Fruit fly (Drosophila melanogaster) whole organism, prepupa: Measurements from ENCODE around the gene CG32971.

Experiments used
- Blimp-1 ChIP-seq: fragments of 200-800 bp; sonication (Bioruptor generic); optimal IDR thresholded peaks from 3 replicates; lab custom pipeline; 2017; ENCODE audit warnings: missing biosample characterization, missing genetic modification characterization, mild to moderate bottlenecking, moderate library complexity, missing genetic modification reagents
- CG10631 ChIP-seq: fragments of 200-800 bp; sonication (Bioruptor generic); optimal IDR thresholded peaks from 2 replicates; lab custom pipeline; 2016; ENCODE audit warnings: missing biosample characterization, missing genetic modification characterization
- CG11762 ChIP-seq: fragments of 200-800 bp; sonication (Bioruptor generic); optimal IDR thresholded peaks from 3 replicates; lab custom pipeline; 2016; ENCODE audit warnings: missing biosample characterization, missing genetic modification characterization; ENCODE audit not compliant: insufficient read depth
- CG11902 ChIP-seq: fragments of 200-800 bp; sonication (Bioruptor generic); optimal IDR thresholded peaks from 3 replicates; lab custom pipeline; 2016; ENCODE audit warnings: missing biosample characterization, missing genetic modification characterization
- CG1621 ChIP-seq: fragments of 200-800 bp; sonication (Bioruptor generic); optimal IDR thresholded peaks from 3 replicates; lab custom pipeline; 2018; ENCODE audit warnings: missing biosample characterization, mild to moderate bottlenecking, missing genetic modification characterization
- CG16779 ChIP-seq: fragments of 200-800 bp; sonication (Bioruptor generic); optimal IDR thresholded peaks from 3 replicates; lab custom pipeline; 2017; ENCODE audit warnings: missing biosample characterization, mild to moderate bottlenecking, missing genetic modification characterization
- CG3032 ChIP-seq: fragments of 200-800 bp; optimal IDR thresholded peaks from 2 replicates; lab custom pipeline; 2019; ENCODE audit warnings: missing biosample characterization, mild to moderate bottlenecking, missing genetic modification characterization, moderate library complexity
- CG31627 ChIP-seq: fragments of 200-800 bp; sonication (Bioruptor generic); optimal IDR thresholded peaks from 3 replicates; lab custom pipeline; 2016; ENCODE audit warnings: missing biosample characterization, missing genetic modification characterization
- CG34406 ChIP-seq: fragments of 200-800 bp; sonication (Bioruptor generic); optimal IDR thresholded peaks from 3 replicates; lab custom pipeline; 2016; ENCODE audit warnings: missing biosample characterization, missing genetic modification characterization
- CG3919 ChIP-seq: fragments of 200-800 bp; sonication (Bioruptor generic); optimal IDR thresholded peaks from 3 replicates; lab custom pipeline; 2016; ENCODE audit warnings: missing biosample characterization, missing genetic modification characterization
- CG6163 ChIP-seq: fragments of 200-800 bp; sonication (Bioruptor generic); IDR thresholded peaks from 3 replicates; pipeline ENCODE4 v1.3.6; 2022; ENCODE audit warnings: missing biosample characterization, missing genetic modification characterization
- CG6276 ChIP-seq: fragments of 200-800 bp; sonication (Bioruptor generic); optimal IDR thresholded peaks from 2 replicates; lab custom pipeline; 2017; ENCODE audit warnings: missing biosample characterization, mild to moderate bottlenecking, missing genetic modification characterization
- CG6792 ChIP-seq: fragments of 200-800 bp; sonication (Bioruptor generic); optimal IDR thresholded peaks from 3 replicates; lab custom pipeline; 2016; ENCODE audit warnings: missing biosample characterization, missing genetic modification characterization
- CG6808 ChIP-seq: fragments of 200-800 bp; sonication (Bioruptor generic); optimal IDR thresholded peaks from 3 replicates; lab custom pipeline; 2017; ENCODE audit warnings: missing biosample characterization, missing genetic modification characterization, mild to moderate bottlenecking, moderate library complexity, missing genetic modification reagents
- CG6854 ChIP-seq: fragments of 200-800 bp; sonication (Bioruptor generic); optimal IDR thresholded peaks from 2 replicates; lab custom pipeline; 2017; ENCODE audit warnings: missing biosample characterization, mild to moderate bottlenecking, missing genetic modification characterization
- CG7368 ChIP-seq: fragments of 200-800 bp; sonication (Bioruptor generic); optimal IDR thresholded peaks from 3 replicates; lab custom pipeline; 2016; ENCODE audit warnings: missing biosample characterization, missing genetic modification characterization
- CG8119 ChIP-seq: fragments of 200-800 bp; sonication (Bioruptor generic); IDR thresholded peaks from 3 replicates; pipeline ENCODE4 v1.3.6; 2022; ENCODE audit warnings: missing biosample characterization, missing genetic modification characterization
- CG8319 ChIP-seq: fragments of 200-800 bp; sonication (Bioruptor generic); optimal IDR thresholded peaks from 3 replicates; lab custom pipeline; 2016; ENCODE audit warnings: missing biosample characterization, missing genetic modification characterization
- CG8632 ChIP-seq: fragments of 200-800 bp; sonication (Bioruptor generic); optimal IDR thresholded peaks from 3 replicates; lab custom pipeline; 2016; ENCODE audit warnings: missing biosample characterization, missing genetic modification characterization
- CG9139 ChIP-seq: fragments of 200-800 bp; sonication (Bioruptor generic); optimal IDR thresholded peaks from 3 replicates; lab custom pipeline; 2017; ENCODE audit warnings: missing biosample characterization, mild to moderate bottlenecking, missing genetic modification characterization
- Eip78C ChIP-seq: fragments of 200-800 bp; sonication (Bioruptor generic); peaks from one replicate; lab custom pipeline; 2016; ENCODE audit warnings: missing biosample characterization, missing genetic modification characterization
- Eip93F ChIP-seq: fragments of 200-800 bp; sonication (Bioruptor generic); optimal IDR thresholded peaks from 2 replicates; lab custom pipeline; 2016; ENCODE audit warnings: missing biosample characterization, mild to moderate bottlenecking, missing genetic modification characterization
- Ets21C ChIP-seq: fragments of 200-800 bp; sonication (Bioruptor generic); optimal IDR thresholded peaks from 3 replicates; lab custom pipeline; 2016; ENCODE audit warnings: missing biosample characterization, missing genetic modification characterization
- Ets96B ChIP-seq: fragments of 200-800 bp; optimal IDR thresholded peaks from 2 replicates; lab custom pipeline; 2019; ENCODE audit warnings: missing biosample characterization, mild to moderate bottlenecking, missing genetic modification characterization, moderate library complexity
- Hr38 ChIP-seq: sonication (Bioruptor generic); optimal IDR thresholded peaks from 2 replicates; lab custom pipeline; 2016; ENCODE audit warnings: missing biosample characterization, missing genetic modification characterization
- Lpt ChIP-seq: fragments of 200-800 bp; sonication (Bioruptor generic); optimal IDR thresholded peaks from 3 replicates; lab custom pipeline; 2016; ENCODE audit warnings: missing biosample characterization, missing genetic modification characterization
- Met ChIP-seq: fragments of 200-800 bp; sonication (Bioruptor generic); optimal IDR thresholded peaks from 3 replicates; lab custom pipeline; 2016; ENCODE audit warnings: missing biosample characterization, missing genetic modification characterization
- OdsH ChIP-seq: fragments of 200-800 bp; sonication (Bioruptor generic); optimal IDR thresholded peaks from 3 replicates; lab custom pipeline; 2016; ENCODE audit warnings: missing biosample characterization, missing genetic modification characterization
- Smox ChIP-seq: fragments of 200-800 bp; sonication (Bioruptor generic); optimal IDR thresholded peaks from 3 replicates; lab custom pipeline; 2016; ENCODE audit warnings: missing biosample characterization, missing genetic modification characterization
- Sox102F ChIP-seq: fragments of 200-800 bp; sonication (Bioruptor generic); optimal IDR thresholded peaks from 2 replicates; lab custom pipeline; 2016; ENCODE audit warnings: missing biosample characterization, mild to moderate bottlenecking, missing genetic modification characterization
- Sox14 ChIP-seq: fragments of 200-800 bp; sonication (Bioruptor generic); optimal IDR thresholded peaks from 3 replicates; lab custom pipeline; 2016; ENCODE audit warnings: missing biosample characterization, missing genetic modification characterization
- achi ChIP-seq: fragments of 200-800 bp; sonication (Bioruptor generic); optimal IDR thresholded peaks from 3 replicates; lab custom pipeline; 2016; ENCODE audit warnings: missing biosample characterization, missing genetic modification characterization
- acj6 ChIP-seq: fragments of 200-800 bp; sonication (Bioruptor generic); optimal IDR thresholded peaks from 3 replicates; lab custom pipeline; 2016; ENCODE audit warnings: missing biosample characterization, missing genetic modification characterization
- dsx ChIP-seq: fragments of 200-800 bp; optimal IDR thresholded peaks from 3 replicates; lab custom pipeline; 2019; ENCODE audit warnings: missing biosample characterization, mild to moderate bottlenecking, missing genetic modification characterization, moderate library complexity; ENCODE audit not compliant: poor library complexity, severe bottlenecking
- esn ChIP-seq: fragments of 200-800 bp; sonication (Bioruptor generic); optimal IDR thresholded peaks from 2 replicates; lab custom pipeline; 2016; ENCODE audit warnings: missing biosample characterization, mild to moderate bottlenecking, missing genetic modification characterization, moderate library complexity
- net ChIP-seq: fragments of 200-800 bp; sonication (Bioruptor generic); optimal IDR thresholded peaks from 3 replicates; lab custom pipeline; 2016; ENCODE audit warnings: missing biosample characterization, missing genetic modification characterization
- pdm3 ChIP-seq: fragments of 200-800 bp; sonication (Bioruptor generic); optimal IDR thresholded peaks from 3 replicates; lab custom pipeline; 2016; ENCODE audit warnings: missing biosample characterization, missing genetic modification characterization
- svp ChIP-seq: fragments of 200-800 bp; sonication (Bioruptor generic); peaks from one replicate; lab custom pipeline; 2016; ENCODE audit warnings: missing biosample characterization, missing genetic modification characterization
- topi ChIP-seq: fragments of 200-800 bp; sonication (Bioruptor generic); optimal IDR thresholded peaks from 3 replicates; lab custom pipeline; 2016; ENCODE audit warnings: missing biosample characterization, missing genetic modification characterization

CG32971 gene

DNA sequence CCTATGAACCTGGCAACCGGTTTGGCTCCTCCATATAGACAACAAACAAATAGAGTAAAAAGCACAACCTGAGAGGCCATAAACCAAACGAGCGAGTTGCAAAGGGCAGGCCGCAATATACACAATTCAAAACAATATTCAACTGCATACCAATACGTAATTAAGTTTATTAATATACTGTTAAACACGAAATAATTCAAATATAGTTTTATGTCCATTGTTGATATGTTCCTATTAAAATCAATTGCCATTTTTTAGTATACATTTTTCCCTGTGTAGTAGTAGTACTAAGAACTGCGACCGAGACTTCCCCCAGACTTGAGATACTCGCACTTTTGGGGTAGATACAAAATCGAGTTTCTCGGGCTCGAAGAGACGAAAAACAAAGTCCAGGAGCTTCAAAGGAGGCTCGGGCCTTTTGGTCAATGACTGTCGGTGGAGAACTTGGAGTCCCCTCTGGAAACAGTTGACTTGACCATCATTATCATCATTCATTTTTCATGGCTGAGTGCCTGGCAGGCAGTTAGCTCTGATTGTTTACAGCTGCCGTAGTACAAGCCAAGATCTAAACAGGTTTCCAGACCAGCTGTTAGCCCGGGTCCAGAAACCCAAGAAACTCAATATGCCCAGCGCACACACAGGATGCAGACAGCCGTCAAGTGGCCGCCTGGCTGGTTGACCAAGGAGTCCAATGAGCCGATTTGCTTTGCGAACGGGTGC lies 48.5 kb upstream of the CG32971 start (continued):
- TF ChIP-seq CG6792 (GFP tag; lab: Kevin White, UChicago): peak; percentile 86
- peak; percentile 84 for TF ChIP-seq Sox102F (GFP tag; lab: Kevin White, UChicago)
- TF ChIP-seq Blimp-1 (GFP tag; lab: Kevin White, UChicago): peak; percentile 28
- TF ChIP-seq CG6276: peak; percentile 48
- TF ChIP-seq Ets96B (tag; lab: Kevin White, UChicago): peak; percentile 97
- peak; percentile 83 for TF ChIP-seq net (GFP tag; lab: Kevin White, UChicago)
- TF ChIP-seq esn (GFP tag; lab: Kevin White, UChicago): peak; percentile 88
- peak; percentile 91 for TF ChIP-seq CG1621
- TF ChIP-seq acj6 (GFP tag; lab: Kevin White, UChicago): peak; percentile 88
- TF ChIP-seq Eip93F (GFP tag; lab: Kevin White, UChicago): peak; percentile 63
- TF ChIP-seq dsx: peak; percentile 96
- peak; percentile 64 for TF ChIP-seq CG16779 (tag; lab: Kevin White, UChicago)
- peak; percentile 84 for TF ChIP-seq CG34406 (GFP tag; lab: Kevin White, UChicago)
- TF ChIP-seq Hr38 (GFP tag; lab: Kevin White, UChicago): no peak
- TF ChIP-seq CG3032 (tag; lab: Kevin White, UChicago): peak; percentile 96
- peak; percentile 80 for TF ChIP-seq OdsH (GFP tag; lab: Kevin White, UChicago)
- peak; percentile 88 for TF ChIP-seq CG9139 (GFP tag; lab: Kevin White, UChicago)

DNA sequence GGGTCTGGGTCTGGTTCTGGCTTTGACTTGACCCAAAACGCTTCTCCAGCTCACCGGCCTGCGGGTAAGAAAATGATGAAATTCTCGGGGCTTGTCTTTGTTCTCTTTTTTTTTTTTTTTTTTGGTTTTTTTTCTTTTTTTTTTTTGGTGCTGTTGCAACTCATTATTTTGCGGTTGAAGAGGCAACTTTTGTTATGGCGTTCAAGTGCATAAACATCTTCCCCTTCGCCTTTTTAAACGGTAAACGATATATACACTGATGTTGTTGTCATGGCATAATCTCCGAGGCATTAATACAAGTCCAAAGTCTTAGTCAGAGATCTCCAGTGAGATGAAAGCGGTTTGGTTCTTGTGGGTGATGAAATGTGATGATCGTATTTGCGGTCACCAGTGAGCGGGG lies 47.9 kb upstream of the CG32971 start:
- no peak for TF ChIP-seq CG11902 (GFP tag; lab: Kevin White, UChicago)
- peak; percentile 58 for TF ChIP-seq Sox102F (GFP tag; lab: Kevin White, UChicago)
- TF ChIP-seq CG34406 (GFP tag; lab: Kevin White, UChicago): peak; percentile 53
- no peak for TF ChIP-seq Lpt (GFP tag; lab: Kevin White, UChicago)
- TF ChIP-seq pdm3 (GFP tag; lab: Kevin White, UChicago): peak; percentile 17
- peak; percentile 26 for TF ChIP-seq topi (GFP tag; lab: Kevin White, UChicago)
- TF ChIP-seq Met: peak; percentile 20
- TF ChIP-seq net (GFP tag; lab: Kevin White, UChicago): peak; percentile 11
- TF ChIP-seq Blimp-1 (GFP tag; lab: Kevin White, UChicago): peak; percentile 23
- TF ChIP-seq CG6163 (GFP tag; lab: Robert Waterston, UW): peak; percentile 78; the same call in 2 of the 3 replicates
- TF ChIP-seq Smox (GFP tag; lab: Kevin White, UChicago): peak; percentile 2
- TF ChIP-seq CG11762 (GFP tag; lab: Kevin White, UChicago): peak; percentile 15
- peak; percentile 24 for TF ChIP-seq CG7368 (GFP tag; lab: Kevin White, UChicago)
- peak; percentile 48 for TF ChIP-seq Sox14 (GFP tag; lab: Kevin White, UChicago)
- peak; percentile 23 for TF ChIP-seq OdsH (GFP tag; lab: Kevin White, UChicago)
- TF ChIP-seq CG8632 (GFP tag; lab: Kevin White, UChicago): peak; percentile 31
- no peak for TF ChIP-seq CG16779 (tag; lab: Kevin White, UChicago)
- peak; percentile 67 for TF ChIP-seq Eip93F (GFP tag; lab: Kevin White, UChicago)
- TF ChIP-seq CG31627 (GFP tag; lab: Kevin White, UChicago): no peak
- TF ChIP-seq CG3919 (GFP tag; lab: Kevin White, UChicago): peak; percentile 23
- peak; percentile 59 for TF ChIP-seq Eip78C (GFP tag; lab: Kevin White, UChicago)
- TF ChIP-seq Ets21C (GFP tag; lab: Kevin White, UChicago): no peak
- TF ChIP-seq esn (GFP tag; lab: Kevin White, UChicago): no peak
- peak; percentile 40 for TF ChIP-seq achi
- TF ChIP-seq CG8119: peak; percentile 52; the same call in 2 of the 3 replicates
- TF ChIP-seq svp (GFP tag; lab: Kevin White, UChicago): no peak
- no peak for TF ChIP-seq CG8319
- peak; percentile 31 for TF ChIP-seq CG6808 (GFP tag; lab: Kevin White, UChicago)
- TF ChIP-seq CG10631 (GFP tag; lab: Kevin White, UChicago): no peak
- peak; percentile 48 for TF ChIP-seq CG6854 (GFP tag; lab: Kevin White, UChicago)
